Fruit fly (Drosophila melanogaster) whole organism, embryonic: ENCODE measurements around the gene CG8349.

Source experiments
- Ada2b ChIP-seq: fragments of 200-800 bp; sonication (Bioruptor generic); IDR thresholded peaks from 2 replicates; pipeline ENCODE4 v1.3.6; 2022; ENCODE audit warnings: missing biosample characterization, missing genetic modification characterization
- Antp ChIP-seq: fragments of 200-800 bp; sonication (Bioruptor generic); optimal IDR thresholded peaks from 3 replicates; lab custom pipeline; 2016; ENCODE audit warnings: missing biosample characterization, missing genetic modification characterization
- CG10209 ChIP-seq: fragments of 200-800 bp; sonication (Bioruptor generic); optimal IDR thresholded peaks from 3 replicates; lab custom pipeline; 2017; ENCODE audit warnings: missing biosample characterization, mild to moderate bottlenecking, missing genetic modification characterization, missing genetic modification reagents
- CG10462 ChIP-seq: fragments of 200-800 bp; sonication (Bioruptor generic); optimal IDR thresholded peaks from 2 replicates; lab custom pipeline; 2016; ENCODE audit warnings: missing biosample characterization, missing genetic modification characterization
- CG10979 ChIP-seq: fragments of 200-800 bp; sonication (Bioruptor generic); optimal IDR thresholded peaks from 2 replicates; lab custom pipeline; 2018; ENCODE audit warnings: missing biosample characterization, mild to moderate bottlenecking, missing genetic modification characterization, moderate library complexity
- CG11504 ChIP-seq: fragments of 200-800 bp; sonication (Bioruptor generic); optimal IDR thresholded peaks from 3 replicates; lab custom pipeline; 2019; ENCODE audit warnings: missing biosample characterization, mild to moderate bottlenecking, missing genetic modification characterization, moderate library complexity
- CG11723 ChIP-seq: fragments of 200-800 bp; sonication (Bioruptor generic); optimal IDR thresholded peaks from 2 replicates; lab custom pipeline; 2017; ENCODE audit warnings: missing biosample characterization, mild to moderate bottlenecking, missing genetic modification characterization
- CG12071 ChIP-seq: fragments of 200-800 bp; sonication (Bioruptor generic); optimal IDR thresholded peaks from 3 replicates; lab custom pipeline; 2018; ENCODE audit warnings: missing biosample characterization, mild to moderate bottlenecking, missing genetic modification characterization
- CG13624 ChIP-seq: fragments of 200-800 bp; sonication (Bioruptor generic); optimal IDR thresholded peaks from 2 replicates; lab custom pipeline; 2016; ENCODE audit warnings: missing biosample characterization, missing genetic modification characterization
- CG1647 ChIP-seq: fragments of 200-800 bp; sonication (Bioruptor generic); optimal IDR thresholded peaks from 3 replicates; lab custom pipeline; 2016; ENCODE audit warnings: missing biosample characterization, missing genetic modification characterization
- CG18011 ChIP-seq: fragments of 200-800 bp; sonication (Bioruptor generic); optimal IDR thresholded peaks from 2 replicates; lab custom pipeline; 2017; ENCODE audit warnings: missing biosample characterization, missing genetic modification characterization, mild to moderate bottlenecking, moderate library complexity, missing genotype
- CG18764 ChIP-seq: fragments of 200-800 bp; sonication (Bioruptor generic); optimal IDR thresholded peaks from 3 replicates; lab custom pipeline; 2016; ENCODE audit warnings: missing biosample characterization, missing genetic modification characterization
- CG2678 ChIP-seq: fragments of 200-800 bp; sonication (Bioruptor generic); optimal IDR thresholded peaks from 3 replicates; lab custom pipeline; 2019; ENCODE audit warnings: missing biosample characterization, mild to moderate bottlenecking, missing genetic modification characterization, moderate library complexity
- CG30403 ChIP-seq: fragments of 200-800 bp; sonication (Bioruptor generic); optimal IDR thresholded peaks from 3 replicates; lab custom pipeline; 2016; ENCODE audit warnings: missing biosample characterization, missing genetic modification characterization
- CG33557 ChIP-seq: fragments of 200-800 bp; sonication (Bioruptor generic); optimal IDR thresholded peaks from 2 replicates; lab custom pipeline; 2019; ENCODE audit warnings: missing biosample characterization, mild to moderate bottlenecking, missing genetic modification characterization, moderate library complexity
- CG3847 ChIP-seq: fragments of 200-800 bp; sonication (Bioruptor generic); IDR thresholded peaks from 2 replicates; pipeline ENCODE4 v1.3.6; 2022; ENCODE audit warnings: missing biosample characterization, missing genetic modification characterization
- CG6254 ChIP-seq: fragments of 200-800 bp; sonication (Bioruptor generic); optimal IDR thresholded peaks from 3 replicates; lab custom pipeline; 2017; ENCODE audit warnings: mild to moderate bottlenecking, missing biosample characterization, missing genetic modification reagents, missing genetic modification characterization
- CG8478 ChIP-seq: fragments of >200 bp; optimal IDR thresholded peaks from 2 replicates; lab custom pipeline; 2018
- E2f1 ChIP-seq: fragments of 200-800 bp; sonication (Bioruptor generic); IDR thresholded peaks from 2 replicates; pipeline ENCODE4 v1.3.6; 2022; ENCODE audit warnings: missing biosample characterization, missing genetic modification characterization
- Fer2 ChIP-seq: fragments of 200-800 bp; sonication (Bioruptor generic); optimal IDR thresholded peaks from 2 replicates; lab custom pipeline; 2018; ENCODE audit warnings: missing biosample characterization, mild to moderate bottlenecking, missing genetic modification characterization, moderate library complexity
- HLH54F ChIP-seq: fragments of 200-800 bp; sonication (Bioruptor generic); optimal IDR thresholded peaks from 3 replicates; lab custom pipeline; 2016; ENCODE audit warnings: missing biosample characterization, missing genetic modification characterization
- HmgD ChIP-seq: fragments of 200-800 bp; sonication (Bioruptor generic); optimal IDR thresholded peaks from 3 replicates; lab custom pipeline; 2016; ENCODE audit warnings: missing biosample characterization, missing genetic modification characterization
- Hmx ChIP-seq: fragments of 200-800 bp; sonication (Bioruptor generic); optimal IDR thresholded peaks from 2 replicates; lab custom pipeline; 2016; ENCODE audit warnings: missing biosample characterization, missing genetic modification characterization
- Hr3 ChIP-seq: fragments of 200-800 bp; sonication (Bioruptor generic); optimal IDR thresholded peaks from 3 replicates; lab custom pipeline; 2016; ENCODE audit warnings: missing biosample characterization, missing genetic modification characterization
- Hr78 ChIP-seq, 2 experiments: fragments of 200-800 bp in 1 of 2; fragments of >200 bp in 1 of 2; sonication (Bioruptor generic) in 1 of 2; optimal IDR thresholded peaks; 2 replicates each; lab custom pipeline; 2017 to 2019; ENCODE audit warnings: missing biosample characterization in 2 of 2, missing genetic modification characterization in 2 of 2, mild to moderate bottlenecking in 1 of 2, moderate library complexity in 1 of 2
- Hsf ChIP-seq: fragments of 200-800 bp; sonication (Bioruptor generic); optimal IDR thresholded peaks from 3 replicates; lab custom pipeline; 2016; ENCODE audit warnings: missing biosample characterization, missing genetic modification characterization
- Mes4 ChIP-seq: fragments of 200-800 bp; sonication (Bioruptor generic); optimal IDR thresholded peaks from 2 replicates; lab custom pipeline; 2016; ENCODE audit warnings: missing biosample characterization, missing genetic modification characterization
- NK7.1 ChIP-seq: fragments of 200-800 bp; sonication (Bioruptor generic); optimal IDR thresholded peaks from 3 replicates; lab custom pipeline; 2016; ENCODE audit warnings: missing biosample characterization, missing genetic modification characterization
- Oli ChIP-seq: fragments of 200-800 bp; sonication (Bioruptor generic); optimal IDR thresholded peaks from 2 replicates; lab custom pipeline; 2018; ENCODE audit warnings: missing biosample characterization, mild to moderate bottlenecking, missing genetic modification characterization, moderate library complexity
- Rfx ChIP-seq: fragments of 200-800 bp; sonication (Bioruptor generic); IDR thresholded peaks from 2 replicates; pipeline ENCODE4 v1.3.6; 2022; ENCODE audit warnings: missing biosample characterization, missing genetic modification characterization
- Sin3A ChIP-seq: fragments of >200 bp; optimal IDR thresholded peaks from 2 replicates; lab custom pipeline; 2018
- Tbp ChIP-seq: fragments of >200 bp; optimal IDR thresholded peaks from 2 replicates; lab custom pipeline; 2018; ENCODE audit warnings: missing biosample characterization, missing genetic modification characterization
- aop ChIP-seq: fragments of 200-800 bp; sonication (Bioruptor generic); IDR thresholded peaks from 2 replicates; pipeline ENCODE4 v1.3.6; 2022; ENCODE audit warnings: missing biosample characterization, missing genetic modification characterization
- ara ChIP-seq: fragments of 200-800 bp; sonication (Bioruptor generic); IDR thresholded peaks from 2 replicates; pipeline ENCODE4 v1.3.6; 2022; ENCODE audit warnings: missing biosample characterization, missing genetic modification characterization
- bcd ChIP-seq: fragments of 200-800 bp; sonication (Bioruptor generic); optimal IDR thresholded peaks from 2 replicates; lab custom pipeline; 2017; ENCODE audit warnings: missing biosample characterization, mild to moderate bottlenecking, missing genetic modification characterization
- bigmax ChIP-seq: fragments of 200-800 bp; sonication (Bioruptor generic); optimal IDR thresholded peaks from 2 replicates; lab custom pipeline; 2018; ENCODE audit warnings: missing biosample characterization, mild to moderate bottlenecking, missing genetic modification characterization
- chif ChIP-seq, 2 experiments: fragments of 200-800 bp; sonication (Bioruptor generic); optimal IDR thresholded peaks; 3 replicates each; lab custom pipeline; 2016; ENCODE audit warnings: missing biosample characterization in 2 of 2, missing genetic modification characterization in 2 of 2
- ci ChIP-seq: fragments of 200-800 bp; sonication (Bioruptor generic); IDR thresholded peaks from 3 replicates; pipeline ENCODE4 v1.3.6; 2022; ENCODE audit warnings: missing biosample characterization, missing genetic modification characterization
- ewg ChIP-seq: fragments of 200-800 bp; sonication (Bioruptor generic); optimal IDR thresholded peaks from 3 replicates; lab custom pipeline; 2017; ENCODE audit warnings: mild to moderate bottlenecking, missing biosample characterization, missing genetic modification reagents, missing genetic modification characterization
- h ChIP-seq: fragments of >200 bp; optimal IDR thresholded peaks from 2 replicates; lab custom pipeline; 2017
- hkb ChIP-seq, 2 experiments: fragments of 200-800 bp in 1 of 2; fragments of >200 bp in 1 of 2; sonication (Bioruptor generic) in 1 of 2; IDR thresholded peaks in 1 of 2; optimal IDR thresholded peaks in 1 of 2; 2 replicates each; pipeline versions ENCODE4 v1.3.6 to Lab custom; 2017 to 2022; ENCODE audit warnings: missing biosample characterization in 1 of 2, missing genetic modification characterization in 1 of 2
- insv ChIP-seq, 2 experiments: fragments of 200-800 bp; sonication (Bioruptor generic); optimal IDR thresholded peaks; 3 replicates each; lab custom pipeline; 2016 to 2018; ENCODE audit warnings: missing biosample characterization in 2 of 2, missing genetic modification characterization in 2 of 2
- klu ChIP-seq: fragments of 200-800 bp; sonication (Bioruptor generic); IDR thresholded peaks from 2 replicates; pipeline ENCODE4 v1.3.6; 2022; ENCODE audit warnings: missing biosample characterization, missing genetic modification characterization
- knrl ChIP-seq: fragments of 200-800 bp; sonication (Bioruptor generic); IDR thresholded peaks from 3 replicates; pipeline ENCODE4 v1.3.6; 2022; ENCODE audit warnings: missing biosample characterization, missing genetic modification characterization; ENCODE audit not compliant: partially characterized antibody
- mam ChIP-seq: fragments of 200-800 bp; sonication (Bioruptor generic); optimal IDR thresholded peaks from 3 replicates; lab custom pipeline; 2016; ENCODE audit warnings: missing biosample characterization, missing genetic modification characterization
- pnt ChIP-seq: fragments of 200-800 bp; sonication (Bioruptor generic); optimal IDR thresholded peaks from 3 replicates; lab custom pipeline; 2016; ENCODE audit warnings: missing biosample characterization, missing genetic modification characterization
- salm ChIP-seq: fragments of 200-800 bp; sonication (Bioruptor generic); optimal IDR thresholded peaks from 2 replicates; lab custom pipeline; 2018; ENCODE audit warnings: missing biosample characterization, mild to moderate bottlenecking, missing genetic modification characterization
- sens-2 ChIP-seq: fragments of 200-800 bp; sonication (Bioruptor generic); IDR thresholded peaks from 2 replicates; pipeline ENCODE4 v1.3.6; 2022; ENCODE audit warnings: missing biosample characterization, missing genetic modification characterization
- tna ChIP-seq: fragments of 200-800 bp; sonication (Bioruptor generic); IDR thresholded peaks from 2 replicates; pipeline ENCODE4 v1.3.6; 2022; ENCODE audit warnings: missing biosample characterization, missing genetic modification characterization; ENCODE audit not compliant: partially characterized antibody
- unc-4 ChIP-seq: fragments of 200-800 bp; sonication (Bioruptor generic); IDR thresholded peaks from 2 replicates; pipeline ENCODE4 v1.3.6; 2022; ENCODE audit warnings: missing biosample characterization, missing genetic modification characterization; ENCODE audit not compliant: partially characterized antibody
- vfl ChIP-seq: fragments of 200-800 bp; sonication (Bioruptor generic); optimal IDR thresholded peaks from 2 replicates; lab custom pipeline; 2016; ENCODE audit warnings: missing biosample characterization, missing genetic modification characterization
- zf30C ChIP-seq: fragments of 200-800 bp; sonication (Bioruptor generic); optimal IDR thresholded peaks from 3 replicates; lab custom pipeline; 2018; ENCODE audit warnings: missing biosample characterization, mild to moderate bottlenecking, missing genetic modification characterization

CG8349 gene

DNA sequence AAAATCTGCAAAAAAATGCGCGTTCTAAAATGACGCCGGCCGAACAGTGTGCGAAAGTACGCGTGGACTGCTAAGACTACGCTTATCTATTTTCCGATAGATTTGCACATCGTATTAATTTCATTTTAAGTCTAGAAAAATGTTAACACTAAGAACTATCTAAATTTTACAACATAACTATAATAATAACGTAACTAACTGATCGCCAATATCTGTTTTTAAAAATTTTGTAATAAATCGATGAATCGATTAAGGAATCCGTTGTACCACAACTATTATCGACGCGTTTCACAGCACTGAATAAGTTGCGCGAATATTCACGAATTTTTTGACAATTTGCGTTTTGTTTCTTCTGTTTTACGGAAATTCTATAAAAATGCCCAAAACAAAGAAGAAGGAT, 4.6 kb upstream of the CG8349 start, which contains the start of gene Ssb-c31a (continued):
- TF ChIP-seq Hsf (GFP tag; lab: Kevin White, UChicago) (peak; percentile 62), zf30C (GFP tag; lab: Kevin White, UChicago) (no peak), bcd (GFP tag; lab: Kevin White, UChicago) (peak; percentile 55), aop (no peak), CG11723 (no peak), tna (no peak), Sin3A (lab: Kevin White, UChicago) (peak; percentile 76), vfl (GFP tag; lab: Kevin White, UChicago) (peak; percentile 70), Tbp (GFP tag; lab: Kevin White, UChicago) (no peak), Ada2b (GFP tag; lab: Robert Waterston, UW) (no peak), Hmx (peak; percentile 33), pnt (GFP tag; lab: Kevin White, UChicago) (no peak), CG1647 (GFP tag; lab: Kevin White, UChicago) (peak; percentile 44), Rfx (peak; percentile 64), CG10979 (tag; lab: Kevin White, UChicago) (peak; percentile 32), CG12071 (GFP tag; lab: Kevin White, UChicago) (no peak), unc-4 (GFP tag; lab: Robert Waterston, UW) (peak; percentile 80), ewg (peak; percentile 24), CG10462 (GFP tag; lab: Kevin White, UChicago) (no peak), CG33557 (GFP tag; lab: Kevin White, UChicago) (peak; percentile 44), mam (GFP tag; lab: Kevin White, UChicago) (peak; percentile 69), NK7.1 (GFP tag; lab: Kevin White, UChicago) (no peak), Mes4 (no peak), salm (tag; lab: Kevin White, UChicago) (no peak), insv (GFP tag; optimal IDR thresholded peaks at IDR 0.05; lab: Kevin White, UChicago) (peak in 1 of 2 experiments; percentile 34), CG6254 (GFP tag; lab: Kevin White, UChicago) (no peak), CG30403 (peak; percentile 77), CG8478 (lab: Kevin White, UChicago) (no peak), hkb (optimal IDR thresholded peaks at IDR 0.05; lab: Kevin White, UChicago) (no peak), hkb (GFP tag; IDR thresholded peaks at IDR 0.05; lab: Robert Waterston, UW) (0 out of 2 replicates have a peak, but pooled peaks have one; percentile 34), ci (GFP tag; lab: Robert Waterston, UW) (no peak), h (lab: Kevin White, UChicago) (no peak), CG11504 (peak; percentile 54), sens-2 (GFP tag; lab: Robert Waterston, UW) (no peak), bigmax (no peak), E2f1 (GFP tag; lab: Robert Waterston, UW) (no peak), CG18011 (GFP tag; lab: Kevin White, UChicago) (peak; percentile 20), chif (GFP tag; optimal IDR thresholded peaks at IDR 0.05; lab: Kevin White, UChicago) (peak in 1 of 2 experiments; percentile 35), ara (GFP tag; lab: Robert Waterston, UW) (no peak), Oli (tag; lab: Kevin White, UChicago) (peak; percentile 19), Antp (GFP tag; lab: Kevin White, UChicago) (peak; percentile 22), CG2678 (tag; lab: Kevin White, UChicago) (peak; percentile 53), HmgD (no peak), Hr78 (GFP tag; optimal IDR thresholded peaks at IDR 0.05; lab: Kevin White, UChicago) (no peak), CG13624 (GFP tag; lab: Kevin White, UChicago) (peak; percentile 82), CG3847 (peak; percentile 81), HLH54F (GFP tag; lab: Kevin White, UChicago) (peak; percentile 53), CG10209 (peak; percentile 40), Hr3 (GFP tag; lab: Kevin White, UChicago) (peak; percentile 18), knrl (GFP tag; lab: Robert Waterston, UW) (peak; percentile 82), CG18764 (peak; percentile 60), Fer2 (tag; lab: Kevin White, UChicago) (peak; percentile 15), klu (GFP tag; lab: Robert Waterston, UW) (no peak; the same call in 1 of the 2 replicates)
